Worm (Caenorhabditis elegans) whole organism, young adult: ENCODE measurements around the gene bath-30.

Source experiments
- F33H1.4 ChIP-seq: fragments of 200-800 bp; sonication (Bioruptor generic); IDR thresholded peaks from 2 replicates; pipeline ENCODE4 v1.3.6; 2022; ENCODE audit warnings: missing genetic modification reagents, missing genetic modification characterization, missing compliant biosample characterization
- F55B11.4 ChIP-seq: sonication (generic microtip); optimal IDR thresholded peaks from 2 replicates; lab custom pipeline; 2016; ENCODE audit warnings: missing compliant biosample characterization, missing genetic modification characterization, borderline replicate concordance; ENCODE audit not compliant: insufficient read depth
- Y53G8AR.9 ChIP-seq: fragments of 200-800 bp; sonication (Bioruptor generic); conservative IDR thresholded peaks from 2 replicates; pipeline ENCODE4 v1.3.6; 2022; ENCODE audit warnings: missing genetic modification reagents, missing genetic modification characterization, missing compliant biosample characterization
- Y79H2A.3 ChIP-seq: fragments of 200-800 bp; sonication (Bioruptor generic); conservative IDR thresholded peaks from 2 replicates; pipeline ENCODE4 v1.3.6; 2022; ENCODE audit warnings: missing genetic modification reagents, missing genetic modification characterization, missing compliant biosample characterization
- ZK185.1 ChIP-seq: sonication (generic microtip); optimal IDR thresholded peaks from 2 replicates; lab custom pipeline; 2016; ENCODE audit warnings: mild to moderate bottlenecking, missing genetic modification characterization, missing compliant biosample characterization; ENCODE audit not compliant: poor library complexity, severe bottlenecking
- attf-3 ChIP-seq: fragments of 200-800 bp; sonication (Bioruptor generic); conservative IDR thresholded peaks from 2 replicates; pipeline ENCODE4 v1.3.6; 2022; ENCODE audit warnings: missing genetic modification reagents, missing genetic modification characterization, missing compliant biosample characterization
- fkh-3 ChIP-seq: sonication (generic microtip); optimal IDR thresholded peaks from 2 replicates; lab custom pipeline; 2016; ENCODE audit warnings: mild to moderate bottlenecking, missing genetic modification characterization, missing compliant biosample characterization
- madf-6 ChIP-seq: fragments of 200-800 bp; sonication (Bioruptor generic); IDR thresholded peaks from 2 replicates; pipeline ENCODE4 v1.3.6; 2022; ENCODE audit warnings: missing genetic modification reagents, missing genetic modification characterization, missing compliant biosample characterization
- nhr-179 ChIP-seq: sonication (generic microtip); optimal IDR thresholded peaks from 2 replicates; lab custom pipeline; 2016; ENCODE audit warnings: mild to moderate bottlenecking, missing genetic modification characterization, missing compliant biosample characterization
- nhr-80 ChIP-seq: sonication (generic microtip); optimal IDR thresholded peaks from 2 replicates; lab custom pipeline; 2016; ENCODE audit warnings: missing genetic modification characterization, missing compliant biosample characterization
- ztf-18 ChIP-seq: sonication (generic microtip); optimal IDR thresholded peaks from 2 replicates; lab custom pipeline; 2016; ENCODE audit warnings: missing genotype, mild to moderate bottlenecking, missing genetic modification characterization, missing compliant biosample characterization
- ztf-6 ChIP-seq: fragments of 200-800 bp; sonication (Bioruptor generic); IDR thresholded peaks from 2 replicates; pipeline ENCODE4 v1.3.6; 2022; ENCODE audit warnings: missing genetic modification reagents, missing genetic modification characterization, missing compliant biosample characterization

DNA sequence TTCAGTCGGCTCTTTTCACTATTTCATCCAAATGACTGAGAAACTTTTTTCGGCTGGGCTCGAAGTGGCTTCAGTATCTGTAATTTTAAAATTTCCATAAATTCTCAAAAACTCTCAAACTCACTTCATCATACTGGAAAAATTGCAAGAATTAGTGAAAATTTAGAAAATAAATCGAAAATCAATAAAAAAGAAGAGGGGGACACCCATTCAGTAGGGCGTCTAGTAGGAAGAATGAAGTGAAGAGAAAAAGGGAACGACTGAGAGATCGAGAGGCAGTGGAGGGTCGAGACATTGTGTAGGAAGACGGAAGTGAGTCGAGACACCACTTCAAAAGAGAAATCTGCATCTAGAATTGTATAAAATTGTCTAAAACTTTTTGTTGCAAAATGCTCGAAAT lies 27.7 kb upstream of the bath-30 start:
- TF ChIP-seq ztf-18 (tag; lab: Kevin White, UChicago) (no peak), ZK185.1 (no peak), nhr-179 (no peak), Y79H2A.3 (GFP tag; lab: Robert Waterston, UW) (no peak), F33H1.4 (no peak), attf-3 (GFP tag; lab: Robert Waterston, UW) (no peak), F55B11.4 (no peak), ztf-6 (GFP tag; lab: Robert Waterston, UW) (no peak), nhr-80 (no peak), fkh-3 (tag; lab: Kevin White, UChicago) (no peak), madf-6 (GFP tag; lab: Robert Waterston, UW) (no peak), Y53G8AR.9 (GFP tag; lab: Robert Waterston, UW) (no peak)
